Fruit fly (Drosophila melanogaster) whole organism, prepupa: ENCODE measurements around the gene CG42514.

Experiments used
- CG10631 ChIP-seq: fragments of 200-800 bp; sonication (Bioruptor generic); optimal IDR thresholded peaks from 2 replicates; lab custom pipeline; 2016; ENCODE audit warnings: missing biosample characterization, missing genetic modification characterization
- CG10669 ChIP-seq: fragments of 200-800 bp; sonication (Bioruptor generic); optimal IDR thresholded peaks from 3 replicates; lab custom pipeline; 2018; ENCODE audit warnings: missing biosample characterization, mild to moderate bottlenecking, missing genetic modification characterization, moderate library complexity
- CG11294 ChIP-seq: fragments of 200-800 bp; sonication (Bioruptor generic); IDR thresholded peaks from 2 replicates; pipeline ENCODE4 v1.3.6; 2022; ENCODE audit warnings: missing biosample characterization, missing genetic modification characterization
- CG11762 ChIP-seq: fragments of 200-800 bp; sonication (Bioruptor generic); optimal IDR thresholded peaks from 3 replicates; lab custom pipeline; 2016; ENCODE audit warnings: missing biosample characterization, missing genetic modification characterization; ENCODE audit not compliant: insufficient read depth
- CG11902 ChIP-seq: fragments of 200-800 bp; sonication (Bioruptor generic); optimal IDR thresholded peaks from 3 replicates; lab custom pipeline; 2016; ENCODE audit warnings: missing biosample characterization, missing genetic modification characterization
- CG15336 ChIP-seq: fragments of 200-800 bp; sonication (Bioruptor generic); IDR thresholded peaks from 2 replicates; pipeline ENCODE4 v1.3.6; 2022; ENCODE audit warnings: missing biosample characterization, missing genetic modification characterization
- CG16779 ChIP-seq: fragments of 200-800 bp; sonication (Bioruptor generic); optimal IDR thresholded peaks from 3 replicates; lab custom pipeline; 2017; ENCODE audit warnings: missing biosample characterization, mild to moderate bottlenecking, missing genetic modification characterization
- CG3032 ChIP-seq: fragments of 200-800 bp; optimal IDR thresholded peaks from 2 replicates; lab custom pipeline; 2019; ENCODE audit warnings: missing biosample characterization, mild to moderate bottlenecking, missing genetic modification characterization, moderate library complexity
- CG32006 ChIP-seq: fragments of 200-800 bp; sonication (Bioruptor generic); optimal IDR thresholded peaks from 3 replicates; lab custom pipeline; 2017; ENCODE audit warnings: missing biosample characterization, mild to moderate bottlenecking, missing genetic modification characterization
- CG34406 ChIP-seq: fragments of 200-800 bp; sonication (Bioruptor generic); optimal IDR thresholded peaks from 3 replicates; lab custom pipeline; 2016; ENCODE audit warnings: missing biosample characterization, missing genetic modification characterization
- CG4318 ChIP-seq: fragments of 200-800 bp; sonication (Bioruptor generic); optimal IDR thresholded peaks from 3 replicates; lab custom pipeline; 2017; ENCODE audit warnings: missing biosample characterization, mild to moderate bottlenecking, missing genetic modification characterization
- CG6163 ChIP-seq: fragments of 200-800 bp; sonication (Bioruptor generic); IDR thresholded peaks from 3 replicates; pipeline ENCODE4 v1.3.6; 2022; ENCODE audit warnings: missing biosample characterization, missing genetic modification characterization
- CG6276 ChIP-seq: fragments of 200-800 bp; sonication (Bioruptor generic); optimal IDR thresholded peaks from 2 replicates; lab custom pipeline; 2017; ENCODE audit warnings: missing biosample characterization, mild to moderate bottlenecking, missing genetic modification characterization
- CG6808 ChIP-seq: fragments of 200-800 bp; sonication (Bioruptor generic); optimal IDR thresholded peaks from 3 replicates; lab custom pipeline; 2017; ENCODE audit warnings: missing biosample characterization, missing genetic modification characterization, mild to moderate bottlenecking, moderate library complexity, missing genetic modification reagents
- CG7368 ChIP-seq: fragments of 200-800 bp; sonication (Bioruptor generic); optimal IDR thresholded peaks from 3 replicates; lab custom pipeline; 2016; ENCODE audit warnings: missing biosample characterization, missing genetic modification characterization
- CG8119 ChIP-seq: fragments of 200-800 bp; sonication (Bioruptor generic); IDR thresholded peaks from 3 replicates; pipeline ENCODE4 v1.3.6; 2022; ENCODE audit warnings: missing biosample characterization, missing genetic modification characterization
- Eip78C ChIP-seq: fragments of 200-800 bp; sonication (Bioruptor generic); peaks from one replicate; lab custom pipeline; 2016; ENCODE audit warnings: missing biosample characterization, missing genetic modification characterization
- Eip93F ChIP-seq: fragments of 200-800 bp; sonication (Bioruptor generic); optimal IDR thresholded peaks from 2 replicates; lab custom pipeline; 2016; ENCODE audit warnings: missing biosample characterization, mild to moderate bottlenecking, missing genetic modification characterization
- Hr38 ChIP-seq: sonication (Bioruptor generic); optimal IDR thresholded peaks from 2 replicates; lab custom pipeline; 2016; ENCODE audit warnings: missing biosample characterization, missing genetic modification characterization
- Met ChIP-seq: fragments of 200-800 bp; sonication (Bioruptor generic); optimal IDR thresholded peaks from 3 replicates; lab custom pipeline; 2016; ENCODE audit warnings: missing biosample characterization, missing genetic modification characterization
- OdsH ChIP-seq: fragments of 200-800 bp; sonication (Bioruptor generic); optimal IDR thresholded peaks from 3 replicates; lab custom pipeline; 2016; ENCODE audit warnings: missing biosample characterization, missing genetic modification characterization
- Smox ChIP-seq: fragments of 200-800 bp; sonication (Bioruptor generic); optimal IDR thresholded peaks from 3 replicates; lab custom pipeline; 2016; ENCODE audit warnings: missing biosample characterization, missing genetic modification characterization
- Sox102F ChIP-seq: fragments of 200-800 bp; sonication (Bioruptor generic); optimal IDR thresholded peaks from 2 replicates; lab custom pipeline; 2016; ENCODE audit warnings: missing biosample characterization, mild to moderate bottlenecking, missing genetic modification characterization
- Sox14 ChIP-seq: fragments of 200-800 bp; sonication (Bioruptor generic); optimal IDR thresholded peaks from 3 replicates; lab custom pipeline; 2016; ENCODE audit warnings: missing biosample characterization, missing genetic modification characterization
- Sox15 ChIP-seq: fragments of 200-800 bp; sonication (Bioruptor generic); optimal IDR thresholded peaks from 3 replicates; lab custom pipeline; 2016; ENCODE audit warnings: missing biosample characterization, missing genetic modification characterization
- achi ChIP-seq: fragments of 200-800 bp; sonication (Bioruptor generic); optimal IDR thresholded peaks from 3 replicates; lab custom pipeline; 2016; ENCODE audit warnings: missing biosample characterization, missing genetic modification characterization
- cyc ChIP-seq: fragments of 200-800 bp; sonication (Bioruptor generic); optimal IDR thresholded peaks from 3 replicates; lab custom pipeline; 2016; ENCODE audit warnings: missing biosample characterization, missing genetic modification characterization
- dac ChIP-seq: fragments of 200-800 bp; sonication (Bioruptor generic); optimal IDR thresholded peaks from 2 replicates; lab custom pipeline; 2017; ENCODE audit warnings: missing biosample characterization, mild to moderate bottlenecking, missing genetic modification characterization
- dsx ChIP-seq: fragments of 200-800 bp; optimal IDR thresholded peaks from 3 replicates; lab custom pipeline; 2019; ENCODE audit warnings: missing biosample characterization, mild to moderate bottlenecking, missing genetic modification characterization, moderate library complexity; ENCODE audit not compliant: poor library complexity, severe bottlenecking
- eg ChIP-seq: fragments of 200-800 bp; sonication (Bioruptor generic); IDR thresholded peaks from 3 replicates; pipeline ENCODE4 v1.3.6; 2022; ENCODE audit warnings: missing biosample characterization, missing genetic modification characterization
- esn ChIP-seq: fragments of 200-800 bp; sonication (Bioruptor generic); optimal IDR thresholded peaks from 2 replicates; lab custom pipeline; 2016; ENCODE audit warnings: missing biosample characterization, mild to moderate bottlenecking, missing genetic modification characterization, moderate library complexity
- fd85E ChIP-seq: fragments of 200-800 bp; sonication (Bioruptor generic); optimal IDR thresholded peaks from 3 replicates; lab custom pipeline; 2016; ENCODE audit warnings: missing biosample characterization, missing genetic modification characterization
- fkh ChIP-seq: fragments of 200-800 bp; sonication (Bioruptor generic); optimal IDR thresholded peaks from 3 replicates; lab custom pipeline; 2017; ENCODE audit warnings: missing biosample characterization, mild to moderate bottlenecking, missing genetic modification characterization, moderate library complexity
- lz ChIP-seq: fragments of 200-800 bp; sonication (Bioruptor generic); optimal IDR thresholded peaks from 3 replicates; lab custom pipeline; 2016; ENCODE audit warnings: missing biosample characterization, missing genetic modification characterization
- pdm3 ChIP-seq: fragments of 200-800 bp; sonication (Bioruptor generic); optimal IDR thresholded peaks from 3 replicates; lab custom pipeline; 2016; ENCODE audit warnings: missing biosample characterization, missing genetic modification characterization
- spab ChIP-seq: fragments of 200-800 bp; sonication (Bioruptor generic); optimal IDR thresholded peaks from 2 replicates; lab custom pipeline; 2017; ENCODE audit warnings: missing biosample characterization, mild to moderate bottlenecking, missing genetic modification characterization, missing genetic modification reagents
- ss ChIP-seq, 2 experiments: fragments of 200-800 bp; sonication (Bioruptor generic); optimal IDR thresholded peaks; 2 replicates in 1 of 2; 3 replicates in 1 of 2; lab custom pipeline; 2017 to 2018; ENCODE audit warnings: mild to moderate bottlenecking in 2 of 2, missing biosample characterization in 2 of 2, missing genetic modification characterization in 2 of 2, moderate library complexity in 1 of 2
- svp ChIP-seq: fragments of 200-800 bp; sonication (Bioruptor generic); peaks from one replicate; lab custom pipeline; 2016; ENCODE audit warnings: missing biosample characterization, missing genetic modification characterization
- topi ChIP-seq: fragments of 200-800 bp; sonication (Bioruptor generic); optimal IDR thresholded peaks from 3 replicates; lab custom pipeline; 2016; ENCODE audit warnings: missing biosample characterization, missing genetic modification characterization

Gene CG42514

DNA sequence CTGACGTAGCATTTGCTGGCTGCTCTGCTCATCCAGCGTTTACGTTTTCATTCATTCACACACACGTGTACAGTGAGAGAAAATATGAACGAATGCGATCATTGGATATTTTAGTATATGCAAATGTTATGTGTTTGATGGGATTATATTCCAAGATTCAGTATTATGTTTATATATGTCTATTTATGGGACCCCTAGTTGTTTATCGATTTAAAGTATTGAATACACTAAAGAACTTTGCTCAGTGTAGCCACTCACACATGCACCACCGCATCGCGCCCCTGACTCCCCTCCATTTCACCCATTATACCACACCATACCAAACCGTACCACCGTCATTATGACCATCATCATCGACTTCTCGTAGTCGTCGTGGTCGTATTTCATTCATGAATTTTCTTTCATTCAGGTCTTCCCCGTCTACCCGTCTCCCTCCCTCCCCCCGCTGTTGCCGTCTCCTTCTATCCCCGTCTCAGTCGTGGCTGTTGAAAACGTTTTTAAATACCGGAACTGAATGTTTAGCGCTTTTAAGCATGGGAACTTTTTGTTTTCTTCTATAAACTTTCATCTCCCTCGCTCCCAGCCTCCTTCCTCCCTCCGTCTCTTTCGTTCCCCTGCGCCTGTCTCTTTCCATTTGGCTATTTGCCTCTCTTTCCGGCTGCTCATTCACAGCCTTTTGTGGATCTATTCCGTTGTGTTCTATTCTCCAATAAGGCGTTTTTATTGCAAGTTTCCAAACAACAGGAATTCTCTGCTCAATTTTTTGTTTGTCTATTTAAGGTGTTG lies 15.4 kb downstream of the CG42514 start (continued):
- TF ChIP-seq dsx = peak; percentile 88
- TF ChIP-seq achi (GFP tag; lab: Kevin White, UChicago) = peak; percentile 91
- peak; percentile 61 for TF ChIP-seq fkh (GFP tag; lab: Kevin White, UChicago)
- peak; percentile 94 for TF ChIP-seq CG8119 (GFP tag; lab: Robert Waterston, UW)
- TF ChIP-seq lz (GFP tag; lab: Kevin White, UChicago) = peak; percentile 79
- TF ChIP-seq CG15336 (GFP tag; lab: Robert Waterston, UW) = peak; percentile 93
- TF ChIP-seq cyc (GFP tag; lab: Kevin White, UChicago) = peak; percentile 82
- TF ChIP-seq Eip93F (GFP tag; lab: Kevin White, UChicago) = no peak
- peak; percentile 91 for TF ChIP-seq CG4318 (GFP tag; lab: Kevin White, UChicago)
- peak; percentile 69 for TF ChIP-seq Smox (GFP tag; lab: Kevin White, UChicago)
- peak; percentile 89 for TF ChIP-seq CG3032 (tag; lab: Kevin White, UChicago)
- TF ChIP-seq CG6163 = peak; percentile 95
- peak; percentile 89 for TF ChIP-seq svp (GFP tag; lab: Kevin White, UChicago)
- TF ChIP-seq eg = peak; percentile 94
- peak; percentile 83 for TF ChIP-seq esn (GFP tag; lab: Kevin White, UChicago)
- TF ChIP-seq ss (GFP tag; optimal IDR thresholded peaks at IDR 0.05; lab: Kevin White, UChicago) = peak; percentile 74 to 86
- TF ChIP-seq Sox14 (GFP tag; lab: Kevin White, UChicago) = peak; percentile 85
- peak; percentile 96 for TF ChIP-seq CG32006 (GFP tag; lab: Kevin White, UChicago)
- peak; percentile 86 for TF ChIP-seq CG6276 (GFP tag; lab: Kevin White, UChicago)
- peak; percentile 79 for TF ChIP-seq CG16779
- peak; percentile 81 for TF ChIP-seq topi
- peak; percentile 84 for TF ChIP-seq Met (GFP tag; lab: Kevin White, UChicago)
- TF ChIP-seq pdm3 (GFP tag; lab: Kevin White, UChicago) = peak; percentile 90

DNA sequence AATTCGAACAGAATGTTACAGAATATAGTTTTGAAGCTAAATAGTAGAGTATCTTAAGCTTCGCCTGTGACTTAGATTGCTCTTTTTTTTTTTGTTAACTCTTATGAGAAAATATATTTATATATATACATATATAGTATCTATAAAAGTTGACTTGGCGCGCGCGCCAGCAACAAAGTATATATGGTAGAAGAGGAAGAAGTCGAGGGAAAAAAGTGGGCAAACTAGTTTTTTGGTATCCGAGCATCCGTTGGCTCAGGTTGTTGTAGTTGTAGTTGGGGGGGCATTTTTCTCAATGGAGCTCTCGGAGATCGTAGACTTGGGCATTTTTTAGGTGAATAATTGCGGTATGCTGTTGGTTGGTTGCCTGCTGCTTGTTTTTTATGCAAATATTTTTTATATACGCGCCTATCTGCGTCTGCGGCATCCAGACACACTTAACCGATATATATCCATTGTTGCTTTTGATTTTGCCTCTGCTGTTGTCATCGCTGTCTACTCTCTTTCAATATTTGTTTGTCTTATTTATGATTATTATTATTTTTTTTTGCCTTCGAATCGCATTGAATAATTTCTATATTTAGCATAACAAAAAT lies 17.3 kb downstream of the CG42514 start:
- TF ChIP-seq fkh (GFP tag; lab: Kevin White, UChicago) (peak; percentile 5), Smox (GFP tag; lab: Kevin White, UChicago) (no peak), topi (no peak), dsx (peak; percentile 99), CG8119 (GFP tag; lab: Robert Waterston, UW) (0 out of 3 replicates have a peak, but pooled peaks have one; percentile 16), CG3032 (tag; lab: Kevin White, UChicago) (no peak), CG11902 (GFP tag; lab: Kevin White, UChicago) (no peak), Eip78C (GFP tag; lab: Kevin White, UChicago) (peak; percentile 76)

DNA sequence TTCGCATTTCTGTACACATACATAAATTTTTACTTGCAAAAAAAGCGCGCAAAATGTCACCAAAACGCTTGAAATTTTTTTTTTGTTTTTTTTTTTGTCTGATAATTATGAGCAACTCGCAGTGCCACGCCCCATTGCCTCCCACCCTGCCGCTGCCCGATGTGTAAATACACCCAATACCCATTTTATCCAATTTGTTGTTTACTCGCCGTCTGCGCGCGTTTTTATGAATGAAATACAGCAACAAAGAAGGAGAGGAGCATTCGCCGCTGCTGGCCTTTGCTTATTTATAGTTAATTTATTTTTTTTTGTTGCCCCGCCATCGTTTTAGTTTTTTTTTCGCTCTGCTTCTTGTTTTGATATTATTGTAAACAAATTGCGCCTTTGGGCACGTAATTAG lies 18.3 kb downstream of the CG42514 start:
- TF ChIP-seq CG6163 = 0 out of 3 replicates have a peak, but pooled peaks have one; percentile 12
- peak; percentile 58 for TF ChIP-seq fkh (GFP tag; lab: Kevin White, UChicago)
- TF ChIP-seq Eip78C (GFP tag; lab: Kevin White, UChicago) = peak; percentile 37
- TF ChIP-seq CG10631 (GFP tag; lab: Kevin White, UChicago) = no peak
- TF ChIP-seq CG6808 = no peak

DNA sequence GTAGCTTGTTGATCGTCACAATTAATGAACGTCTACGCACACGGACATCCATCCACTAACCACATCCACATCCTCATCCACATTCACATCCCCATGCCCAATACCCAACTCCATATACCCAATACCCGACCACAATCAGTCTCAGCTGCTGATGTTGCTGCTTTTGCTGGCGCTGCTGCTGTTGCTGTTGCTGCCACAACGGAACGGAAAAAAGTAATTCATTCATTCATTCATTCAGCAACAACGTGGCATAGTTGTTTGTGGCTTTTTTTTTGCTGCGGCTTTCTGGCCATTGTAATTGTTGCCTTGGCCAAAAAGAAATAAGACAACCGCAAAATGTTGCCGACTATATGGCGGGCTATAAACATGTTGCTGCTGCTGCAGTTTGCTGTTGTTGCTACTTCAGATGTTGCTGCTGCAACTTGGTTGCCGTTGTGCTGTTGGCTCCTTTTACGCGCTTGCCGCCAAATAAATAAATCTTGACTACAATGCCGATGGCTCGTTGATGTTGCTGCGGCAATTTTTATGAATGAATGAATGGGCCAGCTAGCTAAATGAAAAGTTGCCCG lies 18.8 kb downstream of the CG42514 start:
- TF ChIP-seq Sox102F (GFP tag; lab: Kevin White, UChicago) (no peak), CG10631 (GFP tag; lab: Kevin White, UChicago) (no peak), CG7368 (GFP tag; lab: Kevin White, UChicago) (no peak), CG6276 (GFP tag; lab: Kevin White, UChicago) (no peak), CG34406 (GFP tag; lab: Kevin White, UChicago) (no peak), fd85E (no peak), pdm3 (GFP tag; lab: Kevin White, UChicago) (no peak), fkh (GFP tag; lab: Kevin White, UChicago) (no peak), CG11294 (GFP tag; lab: Robert Waterston, UW) (0 out of 2 replicates have a peak, but pooled peaks have one; percentile 5), CG3032 (tag; lab: Kevin White, UChicago) (no peak), OdsH (no peak), dsx (peak; percentile 68), Sox15 (GFP tag; lab: Kevin White, UChicago) (no peak), eg (peak; percentile 41; the same call in 1 of the 3 replicates), dac (GFP tag; lab: Kevin White, UChicago) (no peak), spab (GFP tag; lab: Kevin White, UChicago) (no peak), CG6163 (0 out of 3 replicates have a peak, but pooled peaks have one; percentile 24), Hr38 (GFP tag; lab: Kevin White, UChicago) (no peak), CG15336 (GFP tag; lab: Robert Waterston, UW) (peak; percentile 33; the same call in 1 of the 2 replicates), cyc (GFP tag; lab: Kevin White, UChicago) (no peak), achi (GFP tag; lab: Kevin White, UChicago) (no peak), CG10669 (no peak), Sox14 (GFP tag; lab: Kevin White, UChicago) (no peak), CG4318 (GFP tag; lab: Kevin White, UChicago) (no peak), CG11762 (no peak)
